Worm (Caenorhabditis elegans) whole organism, young adult: ENCODE results near the gene hpo-8.

Experiments used
- B0035.1 ChIP-seq: sonication (generic microtip); optimal IDR thresholded peaks from 2 replicates; lab custom pipeline; 2016; ENCODE audit warnings: missing genetic modification characterization, mild to moderate bottlenecking, missing compliant biosample characterization, missing genotype, missing genetic modification reagents
- B0336.3 ChIP-seq: fragments of 200-800 bp; sonication (Bioruptor generic); IDR thresholded peaks from 2 replicates; pipeline ENCODE4 v1.3.6; 2022; ENCODE audit warnings: missing genetic modification characterization, missing compliant biosample characterization
- F57A8.1 ChIP-seq: fragments of 200-800 bp; sonication (Bioruptor generic); optimal IDR thresholded peaks from 2 replicates; lab custom pipeline; 2018; ENCODE audit warnings: mild to moderate bottlenecking, missing genetic modification characterization, moderate library complexity, missing compliant biosample characterization
- ama-1 ChIP-seq, 3 experiments: fragments of 150-350 bp in 1 of 3; sonication (generic microtip) in 2 of 3; optimal IDR thresholded peaks; 2 replicates each; lab custom pipeline; 2014 to 2018; ENCODE audit warnings: missing biosample characterization in 2 of 3, missing genetic modification characterization in 2 of 3, missing genetic modification reagents in 2 of 3
- pha-4 ChIP-seq: fragments of 150-350 bp; sonication (generic microtip); optimal IDR thresholded peaks from 2 replicates; lab custom pipeline; 2014; ENCODE audit warnings: missing biosample characterization, missing genetic modification reagents, missing genetic modification characterization
- ztf-28 ChIP-seq: fragments of 200-800 bp; sonication (Bioruptor generic); IDR thresholded peaks from 2 replicates; pipeline ENCODE4 v1.3.6; 2022; ENCODE audit warnings: missing genetic modification reagents, missing genetic modification characterization, missing compliant biosample characterization

DNA sequence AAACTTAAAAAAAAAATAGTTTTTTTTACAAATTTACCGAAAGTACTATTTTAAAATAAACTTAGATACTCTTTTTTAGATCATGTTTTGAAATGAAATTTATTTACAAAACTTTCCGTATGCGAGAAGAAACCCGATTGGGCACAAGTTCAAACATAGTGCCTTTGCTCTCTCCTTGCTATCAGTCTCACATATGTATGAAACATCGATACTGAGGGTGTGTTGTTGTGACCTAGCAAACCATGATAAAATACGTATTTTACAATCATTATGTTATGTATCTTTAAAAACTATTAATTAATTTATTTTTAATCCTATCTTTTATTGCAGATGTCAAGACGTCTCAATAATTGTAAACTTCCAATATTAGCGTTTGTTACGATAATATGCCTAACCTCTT is 29.0 kb upstream of the hpo-8 start:
- TF ChIP-seq ama-1 (optimal IDR thresholded peaks at IDR 0.05; lab: Kevin White, UChicago), result no peak
- TF ChIP-seq ama-1 (GFP tag; optimal IDR thresholded peaks at IDR 0.05; lab: Kevin White, UChicago), result no peak
- TF ChIP-seq F57A8.1 (GFP tag; lab: Kevin White, UChicago), result no peak
- no peak for TF ChIP-seq ztf-28 (GFP tag; lab: Robert Waterston, UW)
- no peak for TF ChIP-seq B0336.3 (GFP tag; lab: Robert Waterston, UW)
- no peak for TF ChIP-seq pha-4 (tag; lab: Kevin White, UChicago)
- TF ChIP-seq B0035.1 (tag; lab: Kevin White, UChicago), result no peak
